Worm (Caenorhabditis elegans): Measurements from ENCODE around the gene R07B7.12.

DNA sequence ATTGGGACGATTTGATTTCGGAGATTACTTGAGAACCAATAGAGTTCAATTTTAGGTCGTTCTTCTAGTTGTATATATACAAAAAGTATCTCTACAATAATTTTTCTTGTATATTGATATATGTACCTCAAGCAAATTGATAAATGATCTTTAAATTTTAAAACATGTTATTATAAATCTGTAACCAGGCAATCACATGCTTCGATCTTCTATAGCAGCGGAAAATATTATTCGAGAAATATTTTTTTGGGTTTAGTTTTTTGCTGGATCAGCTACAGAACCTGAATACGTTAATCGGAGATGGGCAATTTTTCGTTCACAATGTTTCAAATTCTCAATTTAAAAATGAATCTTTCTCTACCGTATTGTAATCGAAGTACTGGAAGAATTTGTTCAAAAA, at the start of gene R07B7.12:
- no peak for TF ChIP-seq him-1 (tag; optimal IDR thresholded peaks at IDR 0.05)
- no peak for TF ChIP-seq dao-5 (tag; optimal IDR thresholded peaks at IDR 0.05)
- TF ChIP-seq W03F9.2 (tag; optimal IDR thresholded peaks at IDR 0.05), result no peak
